Fruit fly (Drosophila melanogaster) ovary, adult (tissue): ENCODE data around the gene wfs1.

Experiments
- CG17801 ChIP-seq: fragments of 200-800 bp; optimal IDR thresholded peaks from 2 replicates; lab custom pipeline; 2019; ENCODE audit warnings: missing biosample characterization, mild to moderate bottlenecking, missing genetic modification characterization, moderate library complexity; ENCODE audit not compliant: partially characterized antibody

The wfs1 gene

dm6 chr3R:22666449-22667283, 23.5 kb downstream of the wfs1 start:
- peak; percentile 49 for TF ChIP-seq CG17801 (GFP tag; lab: Kevin White, UChicago)

DNA sequence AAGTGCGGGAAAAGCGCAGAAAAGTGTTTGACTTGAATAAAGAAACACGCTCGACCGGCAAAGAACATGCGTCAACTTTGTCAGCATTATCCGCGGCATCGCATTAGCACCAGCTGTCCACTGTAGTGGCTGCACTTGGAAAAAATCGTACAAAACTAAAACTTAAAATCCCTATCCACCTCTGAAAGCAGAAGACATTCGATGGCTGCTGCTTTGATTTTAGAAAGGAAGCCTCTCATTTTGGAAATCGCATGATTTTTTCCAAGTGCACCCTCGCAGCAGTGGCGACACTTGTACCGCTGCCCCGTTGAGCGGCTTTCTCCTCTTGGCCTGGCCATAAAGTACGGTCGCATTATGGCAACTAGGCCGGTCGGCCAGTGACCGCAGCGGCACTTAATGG, 25.9 kb downstream of the wfs1 start:
- no peak for TF ChIP-seq CG17801 (GFP tag; lab: Kevin White, UChicago)

dm6 chr3R:22663115-22663514, 27.1 kb downstream of the wfs1 start:
- no peak for TF ChIP-seq CG17801 (GFP tag; lab: Kevin White, UChicago)

DNA sequence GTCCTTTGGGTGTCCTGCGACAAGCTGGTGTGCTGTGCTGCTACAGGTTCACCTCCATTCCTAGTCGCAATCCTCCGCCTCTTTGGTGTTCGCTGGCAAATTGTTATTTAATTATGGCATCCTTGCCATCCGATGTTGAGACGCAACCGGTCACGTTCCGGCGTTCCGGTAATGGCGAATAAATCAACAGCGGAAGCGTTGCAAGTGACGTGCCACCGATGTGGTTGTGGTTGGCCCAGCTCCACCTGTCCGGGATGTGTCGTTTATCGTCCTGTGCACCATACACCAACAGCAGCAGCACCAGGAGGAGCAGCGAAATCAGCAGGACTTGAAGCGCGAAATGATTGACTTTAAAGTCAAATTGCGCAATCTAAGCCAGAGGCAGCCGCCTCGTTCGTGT, 40.3 kb downstream of the wfs1 start:
- no peak for TF ChIP-seq CG17801 (GFP tag; lab: Kevin White, UChicago)

- no peak for TF ChIP-seq CG17801 (GFP tag; lab: Kevin White, UChicago)
These were observed 50.8 kb downstream of the wfs1 start, which contains the start of the genes loco and wake for dm6 chr3R:22639239-22639858. loco (minus strand) TSS chr3R:22639387. wake (plus strand) TSS chr3R:22639808.

DNA sequence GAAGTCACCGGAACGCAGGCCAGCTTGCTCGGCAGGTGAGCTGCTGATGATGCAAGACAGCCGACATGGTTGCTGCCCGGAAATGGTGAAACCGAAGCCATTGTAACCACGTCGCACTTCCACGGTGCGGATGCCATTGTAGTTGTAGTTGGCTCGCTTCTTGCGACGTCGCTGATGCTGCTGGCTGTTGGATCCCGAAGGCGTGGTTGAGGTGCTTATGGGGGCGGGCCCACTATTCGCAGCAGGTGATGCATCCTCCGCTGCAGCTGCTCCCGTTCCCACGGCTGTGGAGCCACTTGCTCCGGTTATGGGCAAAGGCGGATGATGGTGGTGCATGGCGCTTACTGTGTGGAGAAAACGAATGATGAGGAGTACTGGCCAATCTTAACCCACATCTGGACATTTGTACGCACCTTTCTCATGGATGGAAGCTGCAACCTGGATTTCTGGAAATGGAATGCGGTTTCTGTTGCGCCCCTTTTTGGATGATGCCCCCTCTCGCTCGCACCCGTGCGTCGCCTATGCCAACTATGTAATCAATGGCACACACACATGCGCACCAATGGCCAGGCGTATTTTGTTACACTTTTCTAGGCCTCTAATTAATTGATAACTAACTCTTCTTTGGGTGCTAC, 51.5 kb downstream of the wfs1 start:
- TF ChIP-seq CG17801 (GFP tag; lab: Kevin White, UChicago), result no peak
